Fruit fly (Drosophila melanogaster) ovary, adult (tissue): ENCODE measurements around the gene tutl.

Source experiments
- CG17801 ChIP-seq: fragments of 200-800 bp; optimal IDR thresholded peaks from 2 replicates; lab custom pipeline; 2019; ENCODE audit warnings: missing biosample characterization, mild to moderate bottlenecking, missing genetic modification characterization, moderate library complexity; ENCODE audit not compliant: partially characterized antibody

The tutl gene

DNA sequence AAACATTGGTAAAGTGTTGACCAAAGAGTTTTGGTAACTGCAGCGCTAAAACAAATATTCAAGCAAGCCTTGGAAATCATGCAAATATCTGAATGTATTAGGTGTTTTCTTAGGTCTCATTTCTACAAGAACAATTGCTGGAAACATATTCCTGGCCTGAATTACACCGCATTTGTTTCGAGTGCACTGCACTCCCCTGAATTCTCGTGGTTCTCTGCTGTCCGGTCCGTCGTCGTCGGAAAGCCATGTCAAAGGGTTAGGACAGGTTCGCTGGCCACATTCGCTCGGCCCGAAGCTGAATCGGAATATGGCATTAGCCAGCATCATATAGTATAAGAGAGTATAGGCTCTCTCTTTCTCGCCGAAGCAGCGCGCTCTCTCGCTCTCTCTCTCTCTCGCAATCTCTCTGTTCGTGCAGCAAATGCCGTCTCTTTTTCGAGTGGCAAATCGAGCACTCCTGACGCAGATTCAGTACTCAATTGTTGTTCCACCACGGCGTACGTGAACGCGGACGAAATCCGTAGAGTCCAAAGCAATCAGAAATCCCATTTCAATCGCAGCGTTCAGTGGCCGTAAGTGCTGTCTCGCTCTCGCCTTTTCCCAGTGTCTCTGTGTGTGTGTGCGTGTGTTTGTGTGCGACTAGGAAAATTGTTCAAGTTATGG lies at the start of gene tutl:
Gene tutl (plus strand): TSS at position 468 of the 663 bp plus-strand sequence.
- no peak for TF ChIP-seq CG17801 (GFP tag; lab: Kevin White, UChicago)

DNA sequence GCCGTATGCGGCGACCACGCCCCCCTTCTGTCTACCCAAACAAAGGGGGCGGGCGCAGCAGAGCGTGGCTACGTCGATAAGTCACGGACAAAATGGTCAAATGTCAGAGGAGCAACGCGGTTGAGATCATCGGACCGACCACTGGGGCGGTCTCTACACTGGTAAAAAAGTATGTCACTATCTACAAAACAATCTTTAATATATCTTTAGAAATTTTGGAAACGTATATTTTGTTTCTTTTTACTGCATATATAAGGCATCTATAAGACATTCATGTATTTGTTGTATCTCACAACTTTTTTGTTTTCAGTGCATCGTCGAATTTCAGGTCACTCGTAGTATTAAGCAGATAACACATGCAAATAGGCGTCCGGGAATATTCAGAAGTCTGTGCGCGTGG lies 41.4 kb upstream of the tutl start:
- no peak for TF ChIP-seq CG17801 (GFP tag; lab: Kevin White, UChicago)

DNA sequence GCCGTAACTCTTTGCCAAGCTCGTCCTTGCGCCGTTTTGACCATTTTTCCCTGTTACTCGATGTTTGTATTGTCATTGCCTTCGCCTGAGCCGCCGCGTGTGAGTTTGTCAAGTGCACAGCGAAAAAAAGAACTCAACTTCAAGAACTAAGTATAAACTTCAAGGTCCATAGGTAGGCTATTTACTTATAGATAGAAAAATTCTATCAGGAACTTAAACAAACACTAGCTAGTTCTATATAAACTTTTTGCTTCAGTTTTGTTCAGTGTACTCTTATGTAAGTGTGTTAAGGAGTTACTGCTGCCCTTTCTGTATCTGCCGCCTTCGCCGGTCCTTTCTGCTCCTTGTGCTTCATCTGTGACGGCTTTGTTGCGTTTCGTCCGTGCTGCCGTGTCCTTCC lies 36.6 kb upstream of the tutl start:
- no peak for TF ChIP-seq CG17801 (GFP tag; lab: Kevin White, UChicago)

DNA sequence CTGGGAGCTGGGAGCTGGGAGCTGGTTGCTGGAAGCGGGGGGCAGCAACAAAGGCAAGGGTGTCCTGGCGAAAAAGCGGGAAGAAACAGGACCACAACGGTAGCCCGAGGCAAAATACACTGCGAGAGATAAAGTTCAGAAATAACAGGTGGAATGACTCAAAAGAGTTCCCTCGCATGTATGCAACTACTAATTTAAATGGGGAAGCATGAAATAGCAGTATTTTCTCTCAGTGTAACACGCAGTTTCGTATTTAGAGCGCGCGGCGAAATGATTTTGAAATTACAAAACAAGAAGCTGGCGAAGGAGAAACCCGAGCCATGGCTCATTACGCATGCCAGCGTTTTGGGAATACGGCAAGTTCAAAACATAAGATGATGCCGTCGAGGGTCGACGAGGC lies 34.6 kb upstream of the tutl start:
- no peak for TF ChIP-seq CG17801 (GFP tag; lab: Kevin White, UChicago)

DNA sequence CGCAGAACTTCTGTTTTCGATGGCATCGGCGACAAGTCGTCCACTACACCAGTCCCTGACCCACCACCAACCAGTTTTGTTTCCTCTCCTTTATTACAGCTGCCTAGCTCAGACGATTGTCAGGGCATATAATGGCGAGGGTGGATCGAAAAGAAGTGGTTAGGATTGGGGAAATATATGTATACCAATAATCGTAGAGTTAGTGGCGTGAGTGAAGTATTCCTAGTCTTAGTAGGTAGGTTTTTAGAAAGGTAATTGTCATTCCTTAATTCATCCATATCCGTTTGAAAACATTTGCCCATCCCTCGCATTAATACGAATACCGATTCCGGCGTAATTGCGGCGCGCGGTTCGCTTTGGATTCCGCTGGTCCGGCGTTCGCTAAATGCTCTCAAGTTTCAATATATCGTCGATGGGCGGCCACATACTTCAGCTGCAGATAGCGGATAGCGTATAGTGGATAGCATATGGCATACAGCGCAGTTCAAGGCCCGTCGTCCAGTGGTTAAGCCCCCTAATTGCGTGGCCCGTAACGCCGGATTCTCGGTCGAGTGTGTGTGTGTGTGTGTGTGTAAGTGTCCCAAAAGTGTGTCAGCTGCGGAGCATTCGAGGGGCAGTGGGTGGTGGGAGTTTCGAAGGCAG lies 30.0 kb upstream of the tutl start:
- TF ChIP-seq CG17801 (GFP tag; lab: Kevin White, UChicago): no peak

DNA sequence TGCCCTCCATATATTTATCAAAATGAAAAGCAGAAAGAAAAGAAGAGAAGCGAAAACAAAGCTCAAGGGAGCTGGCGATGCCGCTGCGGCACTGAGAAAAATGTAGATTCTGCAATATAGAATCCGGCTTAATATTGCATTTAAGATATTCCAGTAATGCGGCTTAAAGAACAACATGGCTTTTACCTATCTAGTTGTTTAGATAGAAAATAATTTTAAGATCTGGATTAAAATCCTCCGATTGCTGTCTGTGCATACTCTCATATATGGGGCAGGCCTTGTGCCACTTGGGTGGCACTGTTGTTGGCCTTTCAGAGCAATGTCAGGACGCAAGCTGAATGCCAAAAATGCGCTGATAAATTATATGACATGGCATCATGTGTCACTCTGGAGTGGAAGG lies 28.0 kb upstream of the tutl start:
- no peak for TF ChIP-seq CG17801 (GFP tag; lab: Kevin White, UChicago)

DNA sequence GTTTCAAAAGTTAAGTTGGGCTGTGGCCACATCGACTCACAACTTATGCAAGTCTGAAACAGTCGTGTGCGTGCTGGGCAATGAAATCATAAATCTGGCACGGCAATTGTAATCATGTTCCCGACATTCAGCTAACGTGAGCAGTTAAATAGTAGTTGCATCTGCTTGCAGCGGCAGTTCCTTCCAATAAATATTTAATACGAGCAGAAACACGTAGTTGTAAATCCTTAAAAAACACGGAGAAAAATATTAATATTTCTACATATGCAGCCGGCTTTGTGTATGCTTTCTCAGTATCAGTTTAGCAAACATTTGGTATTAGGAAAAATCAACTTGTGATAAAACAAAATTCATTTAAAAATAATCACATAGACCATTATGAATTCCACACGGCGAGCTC lies 25.7 kb upstream of the tutl start, which contains the start of gene CG15425:
Gene CG15425 (plus strand): TSS at position 301 of the 400 bp plus-strand sequence.
- no peak for TF ChIP-seq CG17801 (GFP tag; lab: Kevin White, UChicago)

DNA sequence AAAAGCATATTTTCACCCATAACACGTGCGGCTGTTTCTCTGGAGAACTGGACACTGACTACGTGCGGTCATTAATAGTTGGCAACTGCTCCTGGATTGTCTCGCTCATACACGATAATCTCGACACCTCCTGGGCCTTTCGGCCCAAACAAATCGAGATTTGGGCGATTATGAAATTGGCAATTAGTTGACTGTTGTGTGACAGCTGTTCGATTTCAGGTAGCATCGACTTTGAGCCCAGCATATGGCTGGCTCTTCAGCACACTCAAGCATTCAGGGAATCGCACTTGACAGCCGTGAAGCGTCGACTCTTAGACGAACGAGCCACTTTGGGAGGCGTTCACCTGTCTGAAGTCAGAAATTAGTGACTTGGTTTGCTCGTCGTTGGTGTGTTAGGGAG lies 1.7 kb upstream of the tutl start, which contains the start of gene Art2:
Gene Art2 (minus strand): TSS at position 101 of the 400 bp plus-strand sequence.
- TF ChIP-seq CG17801 (GFP tag; lab: Kevin White, UChicago): no peak

DNA sequence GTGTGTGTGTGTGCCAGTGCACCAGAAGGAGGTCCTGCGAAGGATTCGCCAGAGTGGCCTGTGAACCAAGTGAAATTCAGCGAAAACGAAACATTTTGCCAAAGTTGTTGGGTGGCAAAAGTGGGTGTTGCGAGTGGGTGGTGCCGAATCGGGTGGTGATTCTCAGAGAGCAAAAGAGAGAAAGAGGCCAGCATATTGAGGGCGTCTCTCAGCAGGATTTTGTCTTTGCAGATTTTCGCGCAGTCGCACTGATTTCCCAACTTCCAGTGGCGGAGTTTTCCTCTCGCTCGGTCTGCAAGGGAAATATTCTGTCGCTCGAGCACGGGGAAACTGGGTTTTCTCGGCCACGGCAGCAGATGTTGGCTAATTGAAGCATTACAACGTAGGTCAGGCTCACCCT lies 1.1 kb upstream of the tutl start:
- no peak for TF ChIP-seq CG17801 (GFP tag; lab: Kevin White, UChicago)

DNA sequence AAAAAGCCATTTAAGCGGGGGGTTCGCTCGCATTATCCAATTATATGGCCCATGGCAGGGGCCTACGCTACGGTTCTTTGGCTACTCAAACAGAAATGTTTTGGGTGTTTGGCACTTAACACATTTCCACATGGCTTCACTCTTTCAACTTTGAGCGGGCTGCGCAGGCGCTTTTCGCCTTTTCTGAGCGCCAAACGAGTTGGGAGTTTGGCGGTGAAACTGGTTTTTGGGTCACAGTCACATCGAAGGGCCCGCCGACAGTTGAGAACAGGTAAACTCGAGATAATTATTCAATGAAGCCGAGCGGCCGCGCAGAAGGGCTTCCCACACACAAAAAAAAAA lies 638 bp upstream of the tutl start:
- no peak for TF ChIP-seq CG17801 (GFP tag; lab: Kevin White, UChicago)

DNA sequence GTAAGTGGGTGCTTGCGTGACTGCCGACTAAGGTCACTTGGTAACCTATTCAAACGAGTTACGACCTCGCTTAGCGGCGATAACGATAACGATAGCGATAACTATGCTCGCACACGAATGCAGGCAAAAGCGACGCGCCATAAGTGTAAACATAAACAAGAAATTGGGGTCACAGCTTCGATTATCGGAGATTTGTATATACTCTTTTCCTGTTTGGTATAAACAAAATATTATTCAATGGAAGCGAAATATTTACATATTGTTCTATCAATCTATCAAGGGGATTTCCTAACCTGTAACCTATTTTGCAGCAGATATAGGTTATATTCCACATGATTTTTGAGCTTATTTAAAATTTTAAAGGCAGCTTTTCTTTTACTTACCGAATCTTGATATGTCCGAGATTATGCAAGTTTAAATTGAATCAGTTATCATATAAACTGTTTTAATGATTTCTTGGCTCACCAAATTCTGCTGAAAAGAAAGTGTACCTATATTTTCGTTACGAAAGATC lies 3.1 kb downstream of the tutl start:
- TF ChIP-seq CG17801 (GFP tag; lab: Kevin White, UChicago): no peak

DNA sequence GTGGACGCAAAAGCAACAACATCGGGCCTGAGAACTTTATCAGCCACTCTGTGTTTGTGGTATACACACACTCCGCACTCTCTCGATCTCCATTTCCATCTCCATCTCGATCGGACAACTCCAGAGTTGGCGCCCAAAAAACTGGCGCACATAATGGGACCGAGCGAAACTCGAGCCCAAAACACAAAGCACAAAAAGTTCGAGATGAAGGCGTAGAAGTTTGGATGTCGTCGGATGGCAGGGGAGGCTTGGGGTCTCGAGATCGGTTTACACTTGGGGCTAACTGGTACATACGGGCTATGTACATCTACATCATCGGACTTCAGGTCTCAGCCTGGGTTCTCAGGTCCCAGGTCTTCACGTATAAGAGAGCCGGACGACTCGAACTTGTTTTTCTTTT lies 3.7 kb downstream of the tutl start:
- TF ChIP-seq CG17801 (GFP tag; lab: Kevin White, UChicago): no peak

DNA sequence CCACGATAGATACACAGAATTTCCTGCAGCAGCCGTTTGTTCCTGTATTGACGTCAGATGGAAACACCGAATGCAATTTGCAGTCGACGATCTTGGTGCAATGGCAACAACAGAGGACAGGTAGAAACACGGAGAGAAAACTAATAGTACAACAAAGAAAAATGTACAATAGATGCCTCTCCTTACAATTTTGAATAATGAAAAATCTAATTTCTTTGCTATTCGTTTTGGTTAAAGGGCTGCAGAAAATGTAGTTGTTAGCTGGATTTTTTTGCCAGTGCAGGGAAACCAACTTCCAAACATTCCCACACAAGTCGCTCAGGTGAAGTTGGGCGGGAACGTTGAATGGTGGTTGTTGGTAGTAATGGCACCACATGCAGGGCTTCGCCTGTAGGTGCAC lies 4.1 kb downstream of the tutl start:
- no peak for TF ChIP-seq CG17801 (GFP tag; lab: Kevin White, UChicago)

DNA sequence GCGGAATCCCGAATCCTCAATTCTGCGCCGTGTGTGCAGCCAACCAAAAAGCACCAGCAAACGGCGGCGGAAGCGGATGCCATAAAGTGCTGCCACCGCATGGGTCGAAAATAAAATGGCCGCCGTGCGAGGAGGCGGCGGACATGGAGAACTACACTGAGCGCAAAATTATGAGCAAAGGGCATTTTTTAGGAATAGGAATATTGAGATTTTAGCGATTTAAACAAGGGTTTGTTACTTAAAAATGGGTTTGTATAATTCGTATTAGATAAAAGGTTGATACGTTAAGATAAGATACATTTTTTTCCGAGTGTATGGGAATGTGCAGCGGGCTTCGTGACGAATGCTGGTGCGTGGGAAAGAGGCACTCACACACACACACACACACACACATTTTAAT lies 9.6 kb downstream of the tutl start:
- TF ChIP-seq CG17801 (GFP tag; lab: Kevin White, UChicago): no peak

DNA sequence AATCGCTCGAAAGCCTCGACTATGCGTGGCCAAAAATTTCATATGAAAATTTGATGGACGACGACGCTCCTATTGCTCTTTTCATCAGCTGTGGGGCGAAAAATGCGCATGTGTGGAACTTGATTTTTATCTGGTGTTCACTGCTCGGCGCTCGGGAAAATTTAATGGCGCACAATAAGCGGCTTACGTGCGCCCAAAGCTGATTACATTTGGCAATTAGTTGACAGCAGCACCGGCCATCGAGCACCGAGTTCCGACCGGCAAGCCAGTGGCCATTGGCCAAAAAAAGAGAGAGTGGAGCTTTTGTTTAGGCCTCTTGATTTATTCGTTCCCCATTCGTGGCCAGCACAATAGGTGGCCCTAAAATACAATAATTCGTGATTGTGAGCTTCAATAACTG lies 12.7 kb downstream of the tutl start:
- no peak for TF ChIP-seq CG17801 (GFP tag; lab: Kevin White, UChicago)

DNA sequence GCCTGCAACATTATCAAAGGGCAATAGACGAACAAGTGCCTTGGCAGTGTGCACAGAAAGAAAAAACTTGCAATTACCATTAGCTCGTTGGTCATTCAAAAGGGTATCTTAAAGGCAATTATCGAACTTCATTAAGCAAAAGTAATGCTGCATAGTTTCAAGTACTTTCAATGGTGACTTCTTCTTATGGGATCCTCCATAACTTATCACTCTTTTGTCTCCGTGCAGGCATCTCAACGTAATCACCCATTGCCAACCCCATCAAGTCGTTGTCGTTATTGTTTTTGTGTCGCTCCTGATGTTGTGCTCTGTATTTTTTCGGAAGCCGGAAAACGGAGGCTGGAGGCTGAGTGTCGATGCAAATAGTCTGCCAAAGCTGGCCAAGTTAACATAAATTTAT lies 13.9 kb downstream of the tutl start:
- no peak for TF ChIP-seq CG17801 (GFP tag; lab: Kevin White, UChicago)
